Worm (Caenorhabditis elegans): Measurements from ENCODE around the gene C08F11.10.

ce11 chrIV:13666849-13667430 lies 17.9 kb upstream of the C08F11.10 start, which contains the start of gene fbxa-215:
- no peak for TF ChIP-seq B0035.1 (tag; optimal IDR thresholded peaks at IDR 0.05)
- TF ChIP-seq K11D2.4 (GFP tag; IDR thresholded peaks at IDR 0.05): no peak
- TF ChIP-seq F33H1.4 (GFP tag; IDR thresholded peaks at IDR 0.05): no peak; the same call in 1 of the 2 replicates
- no peak for TF ChIP-seq lir-1 (GFP tag; conservative IDR thresholded peaks at IDR 0.05)
- TF ChIP-seq unc-62 (GFP tag; optimal IDR thresholded peaks at IDR 0.05): no peak
- no peak for TF ChIP-seq sea-2 (GFP tag; IDR thresholded peaks at IDR 0.05)
- no peak for TF ChIP-seq let-526 (GFP tag; IDR thresholded peaks at IDR 0.05)
- TF ChIP-seq snpc-4 (GFP tag; optimal IDR thresholded peaks at IDR 0.05): peak; percentile 57
- TF ChIP-seq snpc-4 (tag; optimal IDR thresholded peaks at IDR 0.05): peak in 3 of 4 experiments; percentile 62 to 88 (median 82)
- no peak for TF ChIP-seq lag-1 (GFP tag; IDR thresholded peaks at IDR 0.05)
- no peak for TF ChIP-seq madf-3 (GFP tag; IDR thresholded peaks at IDR 0.05)
- TF ChIP-seq Y56A3A.18 (GFP tag; IDR thresholded peaks at IDR 0.05): no peak
- no peak for TF ChIP-seq unc-130 (GFP tag; optimal IDR thresholded peaks at IDR 0.05)
- TF ChIP-seq ZK185.1 (tag; optimal IDR thresholded peaks at IDR 0.05; ENCODE audit: poor library complexity, severe bottlenecking): no peak
- no peak for TF ChIP-seq T26A5.8 (tag; optimal IDR thresholded peaks at IDR 0.05)

Data from whole organism, young adult.